Fruit fly (Drosophila melanogaster): ENCODE measurements around the gene TwdlS.

dm6 chr3R:26633432-26633831 is 3.1 kb upstream of the TwdlS start, which contains the start of gene TwdlH:
- TF ChIP-seq insv (optimal IDR thresholded peaks at IDR 0.05) (no peak), psq (optimal IDR thresholded peaks at IDR 0.05) (no peak)

Data from Kc167 (cell line).